Worm (Caenorhabditis elegans): Measurements from ENCODE around the gene F19B2.5.

Gene F19B2.5

ce11 chrV:20161781-20162289, 2.1 kb downstream of the F19B2.5 start:
- TF ChIP-seq ama-1 (optimal IDR thresholded peaks at IDR 0.05) (no peak), hlh-4 (tag; optimal IDR thresholded peaks at IDR 0.05) (no peak), fkh-10 (GFP tag; optimal IDR thresholded peaks at IDR 0.05) (no peak), ztf-4 (tag; optimal IDR thresholded peaks at IDR 0.05) (no peak), pax-3 (tag; optimal IDR thresholded peaks at IDR 0.05) (no peak), swsn-7 (tag; optimal IDR thresholded peaks at IDR 0.05) (no peak), mab-9 (GFP tag; IDR thresholded peaks at IDR 0.05) (no peak), nhr-47 (tag; optimal IDR thresholded peaks at IDR 0.05) (no peak), aha-1 (tag; optimal IDR thresholded peaks at IDR 0.05) (no peak), pqm-1 (tag; optimal IDR thresholded peaks at IDR 0.05) (no peak), C34B4.2 (tag; optimal IDR thresholded peaks at IDR 0.05) (no peak), nhr-20 (tag; optimal IDR thresholded peaks at IDR 0.05) (no peak), nhr-90 (tag; optimal IDR thresholded peaks at IDR 0.05; ENCODE audit: poor library complexity) (no peak), ceh-82 (tag; optimal IDR thresholded peaks at IDR 0.05) (no peak), nhr-84 (tag; optimal IDR thresholded peaks at IDR 0.05) (no peak), ceh-88 (GFP tag; IDR thresholded peaks at IDR 0.05) (no peak)

- no peak for TF ChIP-seq pax-3 (tag; optimal IDR thresholded peaks at IDR 0.05)
- no peak for TF ChIP-seq ets-5 (GFP tag; IDR thresholded peaks at IDR 0.05)
- TF ChIP-seq C16A3.4 (tag; optimal IDR thresholded peaks at IDR 0.05), result no peak
- TF ChIP-seq ceh-63 (GFP tag; optimal IDR thresholded peaks at IDR 0.05), result no peak
- no peak for TF ChIP-seq mef-2 (tag; optimal IDR thresholded peaks at IDR 0.05)
- TF ChIP-seq zag-1 (tag; optimal IDR thresholded peaks at IDR 0.05), result no peak
- TF ChIP-seq nhr-90 (tag; optimal IDR thresholded peaks at IDR 0.05; ENCODE audit: poor library complexity), result no peak
- no peak for TF ChIP-seq sox-4 (tag; optimal IDR thresholded peaks at IDR 0.05)
- TF ChIP-seq irx-1 (tag; optimal IDR thresholded peaks at IDR 0.05), result no peak
- no peak for TF ChIP-seq sptf-1 (tag; optimal IDR thresholded peaks at IDR 0.05)
- no peak for TF ChIP-seq nhr-237 (tag; optimal IDR thresholded peaks at IDR 0.05)
- TF ChIP-seq lin-13 (GFP tag; optimal IDR thresholded peaks at IDR 0.05), result no peak
- no peak for TF ChIP-seq vab-15 (tag; optimal IDR thresholded peaks at IDR 0.05)
- TF ChIP-seq pqm-1 (tag; optimal IDR thresholded peaks at IDR 0.05), result no peak
- no peak for TF ChIP-seq nhr-11 (tag; optimal IDR thresholded peaks at IDR 0.05)
- no peak for TF ChIP-seq snpc-4 (tag; optimal IDR thresholded peaks at IDR 0.05)
- no peak for TF ChIP-seq dsc-1 (tag; optimal IDR thresholded peaks at IDR 0.05)
- no peak for TF ChIP-seq tbx-2 (tag; optimal IDR thresholded peaks at IDR 0.05)
Measured at ce11 chrV:20158223-20158622, 5.7 kb downstream of the F19B2.5 start, which contains the start of gene F19B2.6. Gene F19B2.6, plus strand, starts transcription at chrV:20158523.

ce11 chrV:20151855-20152254, 12.1 kb downstream of the F19B2.5 start:
- no peak for TF ChIP-seq nhr-76 (tag; optimal IDR thresholded peaks at IDR 0.05)
- no peak for TF ChIP-seq unc-30 (tag; optimal IDR thresholded peaks at IDR 0.05)
- TF ChIP-seq mef-2 (tag; optimal IDR thresholded peaks at IDR 0.05), result no peak
- TF ChIP-seq isw-1 (GFP tag; IDR thresholded peaks at IDR 0.05), result no peak
- no peak for TF ChIP-seq mdl-1 (tag; optimal IDR thresholded peaks at IDR 0.05)
- no peak for TF ChIP-seq F16B12.6 (tag; optimal IDR thresholded peaks at IDR 0.05)
- TF ChIP-seq aly-2 (tag; optimal IDR thresholded peaks at IDR 0.05), result no peak
- no peak for TF ChIP-seq nhr-237 (tag; optimal IDR thresholded peaks at IDR 0.05)
- TF ChIP-seq nhr-47 (tag; optimal IDR thresholded peaks at IDR 0.05), result no peak
- TF ChIP-seq unc-86 (tag; optimal IDR thresholded peaks at IDR 0.05), result no peak
- no peak for TF ChIP-seq ztf-11 (tag; optimal IDR thresholded peaks at IDR 0.05)
- TF ChIP-seq fkh-8 (tag; optimal IDR thresholded peaks at IDR 0.05), result no peak
- no peak for TF ChIP-seq hlh-17 (GFP tag; optimal IDR thresholded peaks at IDR 0.05; ENCODE audit: borderline replicate concordance)
- no peak for TF ChIP-seq nhr-77 (tag; optimal IDR thresholded peaks at IDR 0.05)
- TF ChIP-seq pqm-1 (tag; optimal IDR thresholded peaks at IDR 0.05), result no peak
